Fruit fly (Drosophila melanogaster): ENCODE measurements around the gene cpo.

The cpo gene

dm6 chr3R:18021261-18021679 is 101.6 kb downstream of the cpo start, which contains the start of gene CG7785 (continued):
- TF ChIP-seq Sry-β (GFP tag; optimal IDR thresholded peaks at IDR 0.05): no peak
- no peak for TF ChIP-seq CG17802 (tag; optimal IDR thresholded peaks at IDR 0.05)
- TF ChIP-seq CG12769 (tag; optimal IDR thresholded peaks at IDR 0.05): no peak

DNA sequence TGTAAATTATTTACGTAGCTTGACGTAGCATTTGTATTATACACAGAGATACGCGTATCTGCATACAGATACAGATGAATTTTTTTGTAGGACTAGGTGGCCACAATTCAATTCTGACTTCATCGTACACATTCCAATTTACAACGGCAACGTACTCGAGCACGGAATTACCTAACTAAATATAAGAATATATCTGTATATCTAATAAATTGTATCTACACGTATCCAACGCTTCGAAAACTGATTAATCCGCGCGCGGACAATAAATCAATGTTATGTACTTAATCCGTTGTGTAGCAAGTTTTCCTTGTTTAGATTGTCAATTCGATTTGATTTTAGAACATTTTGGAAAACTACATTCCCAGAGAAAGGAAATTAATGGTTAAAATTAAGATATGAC is 103.8 kb downstream of the cpo start, which contains the start of gene CG7794:
Gene CG7794, plus strand, starts transcription at position 301 of the 400 bp plus-strand sequence.
- TF ChIP-seq CG16779 (GFP tag; IDR thresholded peaks at IDR 0.05) (no peak), sens (GFP tag) (peak; percentile 37)

- TF ChIP-seq D19A (tag; optimal IDR thresholded peaks at IDR 0.05) (peak; percentile 75), CG7786 (GFP tag; optimal IDR thresholded peaks at IDR 0.05) (no peak)
These were observed 106.9 kb downstream of the cpo start for dm6 chr3R:18026536-18026935.

DNA sequence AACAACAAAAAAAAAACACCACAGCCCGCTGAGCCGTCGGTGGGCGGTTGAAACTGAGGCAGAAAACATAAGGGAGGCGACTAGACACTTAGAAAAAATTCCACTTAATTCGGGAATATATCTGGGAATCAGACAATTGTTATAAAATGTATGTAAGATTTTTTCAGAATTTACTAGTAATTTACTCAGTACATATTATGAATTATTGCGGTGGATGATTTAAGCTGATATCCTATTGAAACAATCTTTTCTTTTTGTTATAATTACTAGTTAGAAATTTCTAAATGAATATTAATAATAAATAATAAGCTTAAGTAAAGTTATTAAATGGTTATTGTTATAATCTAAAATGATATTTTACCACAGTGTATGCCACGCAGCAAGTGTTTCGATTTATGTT is 107.7 kb downstream of the cpo start:
- TF ChIP-seq gem (tag; optimal IDR thresholded peaks at IDR 0.05) (peak; percentile 4), CG3407 (GFP tag; optimal IDR thresholded peaks at IDR 0.05) (no peak)

- TF ChIP-seq Ets65A (GFP tag): peak; percentile 87
- TF ChIP-seq Opbp (GFP tag; IDR thresholded peaks at IDR 0.05; ENCODE audit: partially characterized antibody): 0 out of 3 replicates have a peak, but pooled peaks have one; percentile 23
- TF ChIP-seq Nf-YA (GFP tag; IDR thresholded peaks at IDR 0.05): no peak
- peak; percentile 65 for TF ChIP-seq crol (GFP tag; IDR thresholded peaks at IDR 0.05)
- no peak for TF ChIP-seq CG18476 (GFP tag; optimal IDR thresholded peaks at IDR 0.05)
- no peak for TF ChIP-seq dysf (GFP tag; IDR thresholded peaks at IDR 0.05)
- TF ChIP-seq jing (GFP tag; optimal IDR thresholded peaks at IDR 0.05): no peak
These were observed 108.2 kb downstream of the cpo start for dm6 chr3R:18027789-18028188.

dm6 chr3R:18029105-18029504 is 109.5 kb downstream of the cpo start:
- TF ChIP-seq dimm (GFP tag; IDR thresholded peaks at IDR 0.05): no peak
- TF ChIP-seq Ets65A (GFP tag): peak; percentile 2
- TF ChIP-seq Hr51 (GFP tag; optimal IDR thresholded peaks at IDR 0.05): peak in 1 of 2 experiments; percentile 12
- TF ChIP-seq sens (GFP tag): peak; percentile 5
- no peak for TF ChIP-seq Optix (GFP tag; IDR thresholded peaks at IDR 0.05)
- TF ChIP-seq gem (tag; optimal IDR thresholded peaks at IDR 0.05): peak; percentile 6
- peak; percentile 74 for TF ChIP-seq Drgx (GFP tag; IDR thresholded peaks at IDR 0.05)
- no peak for TF ChIP-seq CG5953 (GFP tag; IDR thresholded peaks at IDR 0.05)
- no peak for TF ChIP-seq trh (GFP tag; optimal IDR thresholded peaks at IDR 0.05)
- no peak for TF ChIP-seq maf-S (GFP tag; optimal IDR thresholded peaks at IDR 0.05)
- no peak for TF ChIP-seq CG11456 (GFP tag; IDR thresholded peaks at IDR 0.05)

DNA sequence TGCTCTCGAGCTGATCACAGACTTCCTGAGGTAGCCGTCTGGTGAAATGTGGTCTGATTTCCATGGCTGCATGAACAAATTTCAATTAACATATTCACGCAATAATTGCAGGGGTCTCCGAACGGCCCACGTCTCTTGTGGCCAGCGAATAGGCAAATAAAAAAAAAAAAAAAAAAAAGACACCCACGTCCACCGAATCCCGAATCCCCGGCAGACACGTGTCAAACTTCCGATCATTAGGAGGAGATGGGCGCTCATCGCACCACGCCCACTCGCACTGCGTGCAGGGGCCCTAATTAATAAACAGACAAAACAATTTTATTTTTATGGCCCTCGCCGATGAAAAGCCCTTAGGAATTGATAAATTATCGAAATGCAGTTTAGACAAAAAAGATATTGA is 123.9 kb downstream of the cpo start:
- TF ChIP-seq gcm (GFP tag; optimal IDR thresholded peaks at IDR 0.05) (peak; percentile 9), CG7928 (GFP tag; optimal IDR thresholded peaks at IDR 0.05) (no peak), sr (GFP tag; IDR thresholded peaks at IDR 0.05) (peak; percentile 92), hb (GFP tag; IDR thresholded peaks at IDR 0.05; ENCODE audit: partially characterized antibody) (0 out of 3 replicates have a peak, but pooled peaks have one; percentile 24), Awh (GFP tag; IDR thresholded peaks at IDR 0.05) (0 out of 2 replicates have a peak, but pooled peaks have one; percentile 10), CG3407 (GFP tag; optimal IDR thresholded peaks at IDR 0.05) (no peak)

Measured in whole organism, embryonic.